Fruit fly (Drosophila melanogaster): ENCODE data around the gene SA1.

SA1 gene

DNA sequence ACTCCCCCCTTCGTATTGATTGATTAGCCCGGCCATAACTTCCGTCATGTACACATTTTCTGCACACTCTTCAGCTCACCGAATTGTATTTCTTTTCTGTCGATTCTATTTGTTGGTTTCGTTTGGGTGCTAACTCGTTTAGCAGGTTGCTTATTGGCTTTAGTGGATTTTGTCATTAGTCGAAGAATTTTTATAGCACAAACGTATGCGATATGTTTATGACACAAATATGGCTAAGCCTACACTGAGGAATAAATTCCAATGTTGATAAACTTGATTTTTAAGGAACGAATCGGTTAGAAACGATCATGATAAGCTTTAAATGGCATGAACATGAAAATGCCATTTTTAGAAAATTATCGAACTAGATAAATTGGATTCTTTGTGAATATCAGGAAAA is 48.5 kb downstream of the SA1 start:
- TF ChIP-seq chinmo (GFP tag; IDR thresholded peaks at IDR 0.05; ENCODE audit: partially characterized antibody) (0 out of 4 replicates have a peak, but pooled peaks have one; percentile 50), z (GFP tag; IDR thresholded peaks at IDR 0.05) (no peak), Taf1 (GFP tag; IDR thresholded peaks at IDR 0.05) (no peak), CG17361 (GFP tag; IDR thresholded peaks at IDR 0.05) (no peak), abd-A (tag; optimal IDR thresholded peaks at IDR 0.05) (peak; percentile 15), CG12391 (tag; optimal IDR thresholded peaks at IDR 0.05) (no peak), CG11723 (GFP tag; optimal IDR thresholded peaks at IDR 0.05) (no peak), trh (GFP tag; optimal IDR thresholded peaks at IDR 0.05) (no peak), sd (tag; optimal IDR thresholded peaks at IDR 0.05) (peak; percentile 94), caup (GFP tag; optimal IDR thresholded peaks at IDR 0.05; ENCODE audit: severe bottlenecking) (no peak)

Data from whole organism, embryonic.